Worm (Caenorhabditis elegans) whole organism, early embryonic: ENCODE results near the gene Y32G9A.3.

Source experiments
- B0310.2 ChIP-seq: sonication (generic microtip); optimal IDR thresholded peaks from 2 replicates; lab custom pipeline; 2016; ENCODE audit warnings: mild to moderate bottlenecking, missing genetic modification characterization, missing compliant biosample characterization
- F13C5.2 ChIP-seq: sonication (generic microtip); optimal IDR thresholded peaks from 2 replicates; lab custom pipeline; 2017; ENCODE audit warnings: mild to moderate bottlenecking, missing genetic modification characterization, inconsistent platforms, missing compliant biosample characterization
- aly-1 ChIP-seq: sonication (generic microtip); optimal IDR thresholded peaks from 2 replicates; lab custom pipeline; 2016; ENCODE audit warnings: missing genetic modification characterization, missing compliant biosample characterization
- ama-1 ChIP-seq: fragments of 150-350 bp; optimal IDR thresholded peaks from 2 replicates; lab custom pipeline; 2014
- ceh-13 ChIP-seq: fragments of 200-800 bp; sonication (Bioruptor generic); optimal IDR thresholded peaks from 2 replicates; lab custom pipeline; 2018; ENCODE audit warnings: mild to moderate bottlenecking, missing genetic modification characterization, missing compliant biosample characterization
- ceh-36 ChIP-seq: sonication (generic microtip); optimal IDR thresholded peaks from 2 replicates; lab custom pipeline; 2016; ENCODE audit warnings: missing genetic modification characterization, inconsistent platforms, missing compliant biosample characterization
- hmbx-1 ChIP-seq: sonication (generic microtip); optimal IDR thresholded peaks from 2 replicates; lab custom pipeline; 2016; ENCODE audit warnings: mild to moderate bottlenecking, missing genetic modification characterization, missing compliant biosample characterization
- hmg-4 ChIP-seq: fragments of 200-800 bp; sonication (Bioruptor generic); optimal IDR thresholded peaks from 2 replicates; lab custom pipeline; 2018; ENCODE audit warnings: mild to moderate bottlenecking, missing genetic modification characterization, missing compliant biosample characterization
- hnd-1 ChIP-seq: sonication (generic microtip); optimal IDR thresholded peaks from 2 replicates; lab custom pipeline; 2016; ENCODE audit warnings: missing genetic modification characterization, missing compliant biosample characterization
- scrt-1 ChIP-seq: fragments of 200-800 bp; sonication (Bioruptor generic); IDR thresholded peaks from 2 replicates; pipeline ENCODE4 v1.3.6; 2022; ENCODE audit warnings: missing genetic modification characterization, missing compliant biosample characterization
- tbx-11 ChIP-seq: fragments of 200-800 bp; sonication (Bioruptor generic); IDR thresholded peaks from 2 replicates; pipeline ENCODE4 v1.3.6; 2022; ENCODE audit warnings: missing genetic modification characterization, missing compliant biosample characterization

- TF ChIP-seq F13C5.2 (tag; lab: Kevin White, UChicago): no peak
- no peak for TF ChIP-seq hnd-1 (tag; lab: Kevin White, UChicago)
- TF ChIP-seq B0310.2: no peak
- no peak for TF ChIP-seq ceh-36 (tag; lab: Kevin White, UChicago)
- TF ChIP-seq aly-1 (tag; lab: Kevin White, UChicago): no peak
- TF ChIP-seq hmbx-1 (tag; lab: Kevin White, UChicago): no peak
- TF ChIP-seq scrt-1 (GFP tag; lab: Robert Waterston, UW): no peak
- no peak for TF ChIP-seq ama-1
- no peak for TF ChIP-seq ceh-13 (GFP tag; lab: Kevin White, UChicago)
- TF ChIP-seq hmg-4: no peak
- no peak for TF ChIP-seq tbx-11 (GFP tag; lab: Robert Waterston, UW)
Observed at ce11 chrV:1955246-1955645, 44.0 kb downstream of the Y32G9A.3 start.
